Fruit fly (Drosophila melanogaster) whole organism: ENCODE results near the gene CG9813.

Experiments used
- CG8478 ChIP-seq: fragments of >200 bp; optimal IDR thresholded peaks from 2 replicates; lab custom pipeline; 2018; ENCODE audit warnings: inconsistent platforms
- EcR ChIP-seq, 2 experiments: fragments of >200 bp; optimal IDR thresholded peaks; 2 replicates each; lab custom pipeline; 2017; ENCODE audit warnings: missing biosample characterization in 2 of 2, missing genetic modification characterization in 2 of 2, missing genetic modification reagents in 2 of 2
- pan ChIP-seq: fragments of >200 bp; optimal IDR thresholded peaks from 2 replicates; lab custom pipeline; 2017
- psq ChIP-seq: fragments of >200 bp; optimal IDR thresholded peaks from 2 replicates; lab custom pipeline; 2017
- usp ChIP-seq: fragments of >200 bp; optimal IDR thresholded peaks from 2 replicates; lab custom pipeline; 2017; ENCODE audit warnings: missing biosample characterization, missing genetic modification characterization, mixed read lengths

DNA sequence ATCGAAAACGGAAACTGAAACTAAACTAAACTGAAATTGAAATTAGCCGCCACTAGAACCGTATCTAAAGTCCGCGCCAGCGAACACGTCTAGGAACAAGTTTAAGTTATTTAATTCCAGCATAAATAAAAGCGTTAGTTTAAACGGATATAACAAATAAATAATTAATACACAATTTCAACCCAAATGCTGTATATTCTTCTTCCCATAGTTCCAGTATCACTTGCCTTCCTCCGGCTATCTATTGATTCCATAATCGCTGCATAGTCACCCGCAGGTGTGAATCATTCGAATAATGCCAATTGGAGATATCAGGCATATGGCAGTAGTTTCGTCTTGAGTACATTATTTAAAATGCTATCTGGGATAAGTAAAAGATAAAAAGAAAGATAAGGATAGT is 5.5 kb upstream of the CG9813 start:
- TF ChIP-seq psq (lab: Kevin White, UChicago) (no peak), CG8478 (lab: Kevin White, UChicago) (no peak), pan (lab: Kevin White, UChicago) (no peak), EcR (GFP tag; optimal IDR thresholded peaks at IDR 0.05; lab: Kevin White, UChicago) (no peak), usp (GFP tag; lab: Kevin White, UChicago) (no peak)
